Fruit fly (Drosophila melanogaster): Measurements from ENCODE around the gene CG34279.
A peak's percentile ranks its signal among the peaks of the same experiment; 100 is the strongest.

CG34279 gene

DNA sequence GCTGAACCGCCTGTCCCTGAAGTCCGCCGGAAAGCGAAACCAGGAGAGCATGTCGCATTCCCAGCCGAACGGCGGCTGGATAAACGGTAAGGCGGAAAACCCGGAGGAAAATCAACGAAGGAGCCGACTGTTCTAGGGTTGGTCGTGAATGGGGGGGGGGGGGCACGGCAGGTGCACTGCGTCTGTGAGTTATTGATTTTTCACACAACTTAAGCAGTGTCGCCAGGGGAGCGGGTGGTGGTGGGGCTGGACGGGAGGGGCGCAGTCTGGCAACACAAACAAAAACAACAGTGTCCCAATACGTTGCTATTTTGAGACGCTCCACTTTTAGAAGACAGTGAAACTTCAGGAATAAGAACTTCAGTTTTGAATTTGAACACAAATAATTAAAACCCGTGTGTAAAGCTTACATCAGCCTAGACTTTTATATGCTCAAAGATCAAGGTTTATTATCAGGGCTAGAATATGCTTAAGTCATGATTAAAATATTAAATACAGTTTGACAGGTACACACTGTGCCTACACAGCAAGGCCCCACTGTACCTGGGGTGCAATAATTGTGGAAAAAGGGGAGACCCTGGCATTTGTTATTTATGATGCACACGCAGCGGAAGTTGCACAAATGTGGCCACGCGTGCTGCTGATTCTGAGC is 16.8 kb downstream of the CG34279 start (continued):
- TF ChIP-seq CG8290 (GFP tag; optimal IDR thresholded peaks at IDR 0.05) = peak; percentile 11
- peak in 1 of 2 experiments; percentile 63 for TF ChIP-seq CG8290 (tag; optimal IDR thresholded peaks at IDR 0.05)
- TF ChIP-seq Lpt (GFP tag; optimal IDR thresholded peaks at IDR 0.05) = no peak
- no peak for TF ChIP-seq ato (GFP tag; IDR thresholded peaks at IDR 0.05; ENCODE audit: partially characterized antibody)
- peak; percentile 87 for TF ChIP-seq vvl (GFP tag; IDR thresholded peaks at IDR 0.05)
- no peak for TF ChIP-seq CG14860 (GFP tag; IDR thresholded peaks at IDR 0.05; ENCODE audit: partially characterized antibody)
- peak; percentile 65 for TF ChIP-seq dysf (GFP tag; IDR thresholded peaks at IDR 0.05)
- no peak for TF ChIP-seq HmgZ (tag; optimal IDR thresholded peaks at IDR 0.05)
- TF ChIP-seq Ssrp (tag; optimal IDR thresholded peaks at IDR 0.05) = peak; percentile 65
- TF ChIP-seq pan (optimal IDR thresholded peaks at IDR 0.05) = no peak
- peak in 1 of 2 experiments; percentile 76 for TF ChIP-seq pan (GFP tag; optimal IDR thresholded peaks at IDR 0.05 in 1 of 2, IDR thresholded peaks at IDR 0.05 in 1 of 2)
- peak; percentile 75 for TF ChIP-seq lab (GFP tag; optimal IDR thresholded peaks at IDR 0.05)
- peak; percentile 33 for TF ChIP-seq CG13123 (GFP tag; optimal IDR thresholded peaks at IDR 0.05)
- peak; percentile 62 for TF ChIP-seq HHEX (GFP tag; optimal IDR thresholded peaks at IDR 0.05)
- peak; percentile 7 for TF ChIP-seq CG7786 (GFP tag; optimal IDR thresholded peaks at IDR 0.05)
- TF ChIP-seq hb (GFP tag; IDR thresholded peaks at IDR 0.05; ENCODE audit: partially characterized antibody) = no peak
- no peak for TF ChIP-seq psq (GFP tag; optimal IDR thresholded peaks at IDR 0.05)
- peak; percentile 60 to 84 for TF ChIP-seq bsh (GFP tag; optimal IDR thresholded peaks at IDR 0.05)
- peak; percentile 6 to 64 for TF ChIP-seq dpn (GFP tag; optimal IDR thresholded peaks at IDR 0.05)
- peak; percentile 45 for TF ChIP-seq CG10147 (GFP tag; optimal IDR thresholded peaks at IDR 0.05)
- peak; percentile 27; the same call in 1 of the 2 replicates for TF ChIP-seq wdn (GFP tag; IDR thresholded peaks at IDR 0.05)
- TF ChIP-seq Doc2 (GFP tag; IDR thresholded peaks at IDR 0.05) = no peak
- TF ChIP-seq Sin3A (optimal IDR thresholded peaks at IDR 0.05) = no peak
- peak; percentile 84 for TF ChIP-seq CG17328 (GFP tag; IDR thresholded peaks at IDR 0.05)
- TF ChIP-seq Atf-2 (GFP tag; optimal IDR thresholded peaks at IDR 0.05) = no peak
- TF ChIP-seq z (GFP tag; IDR thresholded peaks at IDR 0.05) = no peak
- no peak for TF ChIP-seq CG10543 (GFP tag; optimal IDR thresholded peaks at IDR 0.05)
- peak; percentile 82 for TF ChIP-seq CG2678 (tag; optimal IDR thresholded peaks at IDR 0.05)
- peak; percentile 42 for TF ChIP-seq CG30431 (GFP tag; optimal IDR thresholded peaks at IDR 0.05)
- TF ChIP-seq CTCF (GFP tag; optimal IDR thresholded peaks at IDR 0.05) = no peak
- TF ChIP-seq slbo (GFP tag; IDR thresholded peaks at IDR 0.05) = peak; percentile 59
- TF ChIP-seq Fer3 (tag; optimal IDR thresholded peaks at IDR 0.05) = peak; percentile 65
- TF ChIP-seq CG3838 (GFP tag; optimal IDR thresholded peaks at IDR 0.05) = no peak
- peak; percentile 86 for TF ChIP-seq CG17359 (tag; optimal IDR thresholded peaks at IDR 0.05)
- TF ChIP-seq CG7271 (tag; optimal IDR thresholded peaks at IDR 0.05) = no peak
- TF ChIP-seq CG3065 (GFP tag; optimal IDR thresholded peaks at IDR 0.05) = no peak
- TF ChIP-seq CG9727 (GFP tag; optimal IDR thresholded peaks at IDR 0.05) = peak; percentile 57
- TF ChIP-seq CG6254 (GFP tag; optimal IDR thresholded peaks at IDR 0.05) = peak; percentile 48
- TF ChIP-seq oc (tag; optimal IDR thresholded peaks at IDR 0.05) = peak; percentile 39
- TF ChIP-seq Ada2b (GFP tag; IDR thresholded peaks at IDR 0.05) = peak; percentile 63
- TF ChIP-seq phol (tag; optimal IDR thresholded peaks at IDR 0.05) = peak; percentile 84
- peak; percentile 85 for TF ChIP-seq nau (GFP tag; optimal IDR thresholded peaks at IDR 0.05)
- peak; percentile 58 for TF ChIP-seq CG9817 (tag; optimal IDR thresholded peaks at IDR 0.05)
- peak; percentile 18 for TF ChIP-seq Usf (GFP tag; optimal IDR thresholded peaks at IDR 0.05)
- peak; percentile 73 for TF ChIP-seq CG7839 (tag; optimal IDR thresholded peaks at IDR 0.05)
- TF ChIP-seq CG9797 (GFP tag; optimal IDR thresholded peaks at IDR 0.05) = no peak
- TF ChIP-seq Jarid2 (GFP tag; optimal IDR thresholded peaks at IDR 0.05) = no peak
- TF ChIP-seq Xbp1 (GFP tag; optimal IDR thresholded peaks at IDR 0.05) = peak; percentile 71
- no peak for TF ChIP-seq hkb (optimal IDR thresholded peaks at IDR 0.05)
- peak; percentile 86 for TF ChIP-seq hkb (GFP tag; IDR thresholded peaks at IDR 0.05)
- no peak for TF ChIP-seq nerfin-2 (GFP tag; IDR thresholded peaks at IDR 0.05; ENCODE audit: partially characterized antibody)

Measured in whole organism, embryonic.